Worm (Caenorhabditis elegans): Measurements from ENCODE around the gene acl-14.
A peak's percentile ranks its signal among the peaks of the same experiment; 100 is the strongest.

The acl-14 gene

DNA sequence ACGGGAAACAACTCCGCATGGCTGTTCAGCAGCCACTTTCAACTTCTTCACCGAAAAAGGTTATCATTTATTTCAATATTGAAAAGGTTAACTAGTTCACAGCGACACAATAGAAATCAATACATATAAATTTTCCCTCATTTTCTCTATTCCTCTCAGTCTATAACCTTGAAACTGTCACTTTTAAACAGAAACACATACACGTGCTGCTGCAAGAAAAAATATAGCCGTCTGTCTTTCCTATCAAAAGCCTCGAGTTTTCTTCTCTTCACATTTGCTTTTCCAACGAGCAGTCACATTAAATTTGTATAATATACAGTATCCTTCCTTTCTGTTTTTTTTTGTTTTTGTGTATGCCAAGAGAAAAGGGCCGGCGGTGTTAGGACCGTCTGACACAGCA, 9.3 kb downstream of the acl-14 start:
- TF ChIP-seq ZK546.5 (tag; optimal IDR thresholded peaks at IDR 0.05): no peak
- peak; percentile 6 for TF ChIP-seq dve-1 (tag; optimal IDR thresholded peaks at IDR 0.05; ENCODE audit: insufficient read depth)
- no peak for TF ChIP-seq sdz-12 (GFP tag; optimal IDR thresholded peaks at IDR 0.05)
- TF ChIP-seq R02D3.7 (tag; optimal IDR thresholded peaks at IDR 0.05): no peak
- TF ChIP-seq vab-7 (GFP tag; IDR thresholded peaks at IDR 0.05): no peak
- TF ChIP-seq dmd-9 (GFP tag; IDR thresholded peaks at IDR 0.05): no peak
- TF ChIP-seq ztf-11 (tag; optimal IDR thresholded peaks at IDR 0.05): no peak
- TF ChIP-seq nhr-41 (GFP tag; IDR thresholded peaks at IDR 0.05): no peak
- TF ChIP-seq D1046.2 (GFP tag; IDR thresholded peaks at IDR 0.05): no peak
- no peak for TF ChIP-seq nhr-42 (GFP tag; IDR thresholded peaks at IDR 0.05)
- TF ChIP-seq nhr-48 (tag; optimal IDR thresholded peaks at IDR 0.05): no peak
- TF ChIP-seq hlh-30 (tag; optimal IDR thresholded peaks at IDR 0.05; ENCODE audit: insufficient read depth): peak; percentile 56
- no peak for TF ChIP-seq nhr-6 (tag; optimal IDR thresholded peaks at IDR 0.05)
- TF ChIP-seq Y105C5A.15 (GFP tag; IDR thresholded peaks at IDR 0.05): no peak
- TF ChIP-seq mxl-3 (GFP tag; optimal IDR thresholded peaks at IDR 0.05): peak; percentile 56
- no peak for TF ChIP-seq ZK337.2 (GFP tag; IDR thresholded peaks at IDR 0.05)
- TF ChIP-seq php-3 (GFP tag; IDR thresholded peaks at IDR 0.05): no peak
- no peak for TF ChIP-seq zfp-2 (tag; optimal IDR thresholded peaks at IDR 0.05)
- TF ChIP-seq Y75B8A.6 (GFP tag; IDR thresholded peaks at IDR 0.05): no peak
- TF ChIP-seq duxl-1 (tag; optimal IDR thresholded peaks at IDR 0.05; ENCODE audit: poor library complexity): no peak
- TF ChIP-seq T26A8.4 (GFP tag; IDR thresholded peaks at IDR 0.05): no peak
- no peak for TF ChIP-seq ama-1 (optimal IDR thresholded peaks at IDR 0.05)
- TF ChIP-seq set-16 (GFP tag; IDR thresholded peaks at IDR 0.05): no peak
- no peak for TF ChIP-seq ceh-62 (tag; optimal IDR thresholded peaks at IDR 0.05)
- no peak for TF ChIP-seq lin-29 (GFP tag; IDR thresholded peaks at IDR 0.05)
- peak; percentile 4 to 42 for TF ChIP-seq mdl-1 (tag; optimal IDR thresholded peaks at IDR 0.05)
- no peak for TF ChIP-seq T20F7.1 (GFP tag; optimal IDR thresholded peaks at IDR 0.05)
- TF ChIP-seq F49E8.2 (tag; optimal IDR thresholded peaks at IDR 0.05; ENCODE audit: borderline replicate concordance): no peak
- no peak for TF ChIP-seq snpc-4 (tag; optimal IDR thresholded peaks at IDR 0.05)
- TF ChIP-seq aha-1 (tag): peak; percentile 53
- no peak for TF ChIP-seq saeg-2 (GFP tag; IDR thresholded peaks at IDR 0.05)

DNA sequence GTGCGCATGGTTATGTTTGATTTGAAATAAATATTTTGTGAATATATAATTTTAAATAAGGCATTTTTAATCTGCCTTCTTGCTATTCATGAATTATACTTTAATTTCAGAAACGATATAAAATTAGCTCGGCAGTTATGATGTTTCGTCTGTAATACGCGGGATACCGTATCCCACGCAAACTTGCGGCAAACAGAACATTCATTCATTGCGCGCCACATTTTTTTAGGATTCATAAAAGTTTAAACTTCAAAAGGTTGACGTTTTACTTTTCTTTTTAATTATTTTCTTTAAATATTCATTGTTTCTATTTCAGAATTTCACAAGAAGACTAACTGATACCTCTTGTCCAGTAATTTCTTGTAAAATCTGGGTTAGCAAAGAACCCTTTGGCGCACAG, 10.5 kb downstream of the acl-14 start, which contains the start of gene tag-153:
Gene tag-153, plus strand, starts transcription at position 200 of the 400 bp plus-strand sequence.
- no peak for TF ChIP-seq nhr-77 (tag; optimal IDR thresholded peaks at IDR 0.05)
- TF ChIP-seq ceh-20 (GFP tag; IDR thresholded peaks at IDR 0.05): no peak
- no peak for TF ChIP-seq egl-43 (GFP tag; IDR thresholded peaks at IDR 0.05)
- TF ChIP-seq tag-97 (GFP tag; IDR thresholded peaks at IDR 0.05): no peak
- no peak for TF ChIP-seq daf-16 (GFP tag; optimal IDR thresholded peaks at IDR 0.05)
- TF ChIP-seq daf-16 (tag; optimal IDR thresholded peaks at IDR 0.05): no peak
- no peak for TF ChIP-seq ces-1 (GFP tag; optimal IDR thresholded peaks at IDR 0.05)
- no peak for TF ChIP-seq pqm-1 (tag; optimal IDR thresholded peaks at IDR 0.05)
- TF ChIP-seq ceh-32 (tag; optimal IDR thresholded peaks at IDR 0.05; ENCODE audit: poor library complexity): no peak
- no peak for TF ChIP-seq ceh-82 (tag; optimal IDR thresholded peaks at IDR 0.05)
- no peak for TF ChIP-seq saeg-2 (GFP tag; IDR thresholded peaks at IDR 0.05)
- no peak for TF ChIP-seq ceh-44 (GFP tag; IDR thresholded peaks at IDR 0.05)
- TF ChIP-seq dve-1 (tag; optimal IDR thresholded peaks at IDR 0.05; ENCODE audit: insufficient read depth): no peak
- TF ChIP-seq lin-15B (tag; optimal IDR thresholded peaks at IDR 0.05): no peak
- TF ChIP-seq skn-1 (tag; optimal IDR thresholded peaks at IDR 0.05): no peak
- TF ChIP-seq fos-1 (tag; optimal IDR thresholded peaks at IDR 0.05): no peak
- TF ChIP-seq zip-11 (GFP tag; IDR thresholded peaks at IDR 0.05): no peak
- TF ChIP-seq daf-12 (tag; optimal IDR thresholded peaks at IDR 0.05): no peak
- no peak for TF ChIP-seq dmd-8 (GFP tag; IDR thresholded peaks at IDR 0.05)
